Worm (Caenorhabditis elegans) whole organism, midembryonic: Measurements from ENCODE around the gene F58B4.2.

Experiments used
- T22C8.4 ChIP-seq: fragments of 200-800 bp; sonication (Bioruptor generic); IDR thresholded peaks from 2 replicates; pipeline ENCODE4 v1.3.6; 2022; ENCODE audit warnings: missing genetic modification characterization, missing compliant biosample characterization
- cog-1 ChIP-seq: sonication (generic microtip); optimal IDR thresholded peaks from 2 replicates; lab custom pipeline; 2016; ENCODE audit warnings: missing genetic modification characterization, missing compliant biosample characterization
- flt-1 ChIP-seq: fragments of 200-800 bp; sonication (Bioruptor generic); IDR thresholded peaks from 2 replicates; pipeline ENCODE4 v1.3.6; 2022; ENCODE audit warnings: missing genetic modification characterization, missing compliant biosample characterization
- klf-2 ChIP-seq: fragments of 200-800 bp; sonication (Bioruptor generic); conservative IDR thresholded peaks from 2 replicates; pipeline ENCODE4 v1.3.6; 2022; ENCODE audit warnings: missing genetic modification reagents, missing genetic modification characterization, missing compliant biosample characterization
- med-1 ChIP-seq: sonication (generic microtip); optimal IDR thresholded peaks from 2 replicates; lab custom pipeline; 2017; ENCODE audit warnings: missing genetic modification characterization, mild to moderate bottlenecking, missing compliant biosample characterization, antibody characterized with exemption, missing genetic modification reagents; ENCODE audit not compliant: insufficient read depth
- ref-1 ChIP-seq: fragments of 200-800 bp; sonication (Bioruptor generic); conservative IDR thresholded peaks from 2 replicates; pipeline ENCODE4 v1.3.6; 2022; ENCODE audit warnings: missing genetic modification reagents, missing genetic modification characterization, missing compliant biosample characterization
- tab-1 ChIP-seq: fragments of 200-800 bp; sonication (Bioruptor generic); IDR thresholded peaks from 2 replicates; pipeline ENCODE4 v1.3.6; 2022; ENCODE audit warnings: missing genetic modification characterization, missing compliant biosample characterization
- ztf-23 ChIP-seq: fragments of 200-800 bp; sonication (Bioruptor generic); IDR thresholded peaks from 2 replicates; pipeline ENCODE4 v1.3.6; 2022; ENCODE audit warnings: missing genetic modification reagents, missing genetic modification characterization, missing compliant biosample characterization
- ztf-29 ChIP-seq: fragments of 200-800 bp; sonication (Bioruptor generic); IDR thresholded peaks from 2 replicates; pipeline ENCODE4 v1.3.6; 2022; ENCODE audit warnings: missing genetic modification reagents, missing genetic modification characterization, missing compliant biosample characterization

Gene F58B4.2

DNA sequence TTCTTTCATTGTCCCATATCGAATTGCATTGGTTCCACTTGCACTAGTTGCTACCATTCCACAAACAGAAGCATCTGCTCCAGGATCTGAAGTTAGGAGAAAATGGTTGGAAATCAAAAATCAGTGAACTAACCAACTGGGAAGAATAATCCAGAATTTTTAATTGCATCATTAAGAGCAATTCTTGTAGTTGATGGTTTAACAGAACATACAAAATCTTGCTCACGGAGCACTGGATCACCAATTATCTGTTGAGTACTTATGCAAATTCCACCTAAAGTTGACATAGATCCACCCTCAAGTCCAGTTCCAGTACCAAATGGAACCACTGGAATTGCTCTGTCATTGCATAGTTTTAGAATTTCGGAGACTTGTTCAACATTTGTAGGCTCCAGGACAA lies 28.5 kb downstream of the F58B4.2 start:
- no peak for TF ChIP-seq tab-1 (GFP tag; lab: Robert Waterston, UW)

DNA sequence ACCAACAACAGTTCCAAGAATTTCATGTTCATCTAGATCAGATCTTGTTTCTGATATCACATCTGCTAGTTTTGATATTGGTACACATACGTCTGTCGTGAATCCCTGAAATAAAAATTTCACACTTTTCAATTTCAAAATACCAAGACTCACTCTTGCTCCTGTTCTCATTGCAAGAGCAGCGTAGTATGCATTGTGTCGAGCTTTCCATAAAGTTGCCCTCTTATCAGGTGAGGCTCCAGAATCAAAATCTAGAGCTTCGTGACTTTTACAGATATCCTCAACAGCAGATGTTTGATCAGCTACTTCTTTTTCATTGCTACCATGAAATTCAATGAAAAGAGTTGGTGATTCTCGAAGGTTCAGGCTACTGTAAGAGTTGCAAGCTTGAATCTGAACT lies 29.2 kb downstream of the F58B4.2 start, which contains the start of gene F32D8.11:
TSS of gene F32D8.11 (minus strand) at position 101 of the 400 bp plus-strand sequence.
- TF ChIP-seq klf-2 (GFP tag; lab: Robert Waterston, UW) (no peak), T22C8.4 (GFP tag; lab: Robert Waterston, UW) (no peak), ztf-29 (GFP tag; lab: Robert Waterston, UW) (no peak), ref-1 (GFP tag; lab: Robert Waterston, UW) (no peak), med-1 (GFP tag; lab: Kevin White, UChicago) (no peak), flt-1 (GFP tag; lab: Robert Waterston, UW) (no peak)

ce11 chrV:10888153-10888552 lies 30.1 kb downstream of the F58B4.2 start:
- TF ChIP-seq klf-2 (GFP tag; lab: Robert Waterston, UW) (no peak), tab-1 (GFP tag; lab: Robert Waterston, UW) (no peak), T22C8.4 (GFP tag; lab: Robert Waterston, UW) (no peak), ztf-29 (GFP tag; lab: Robert Waterston, UW) (no peak), flt-1 (GFP tag; lab: Robert Waterston, UW) (no peak), med-1 (GFP tag; lab: Kevin White, UChicago) (no peak), ztf-23 (no peak), cog-1 (tag; lab: Kevin White, UChicago) (no peak), ref-1 (GFP tag; lab: Robert Waterston, UW) (no peak)

DNA sequence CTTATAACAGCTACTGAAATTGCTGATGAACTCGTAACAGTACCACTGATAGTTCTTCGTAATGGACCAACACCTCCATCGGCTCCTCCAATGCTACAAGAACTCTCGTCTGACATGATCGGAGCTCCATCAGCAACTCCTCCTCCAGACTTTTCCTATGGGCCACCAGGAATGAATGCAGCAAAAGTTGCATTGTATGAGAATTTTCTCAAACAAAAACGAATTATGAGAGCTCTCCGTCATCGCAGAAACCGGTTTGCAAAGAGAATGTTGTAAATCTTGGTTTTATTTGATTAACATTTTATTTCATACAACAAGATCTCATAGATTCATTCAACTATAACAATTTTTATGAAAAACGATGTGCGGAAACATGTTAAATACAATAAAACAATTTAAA lies 30.7 kb downstream of the F58B4.2 start:
- TF ChIP-seq klf-2 (GFP tag; lab: Robert Waterston, UW) (no peak), ztf-23 (no peak), flt-1 (GFP tag; lab: Robert Waterston, UW) (no peak), tab-1 (GFP tag; lab: Robert Waterston, UW) (no peak), ref-1 (GFP tag; lab: Robert Waterston, UW) (no peak), med-1 (GFP tag; lab: Kevin White, UChicago) (no peak), T22C8.4 (GFP tag; lab: Robert Waterston, UW) (no peak), cog-1 (tag; lab: Kevin White, UChicago) (no peak), ztf-29 (GFP tag; lab: Robert Waterston, UW) (no peak)

- TF ChIP-seq flt-1 (GFP tag; lab: Robert Waterston, UW), result no peak
- no peak for TF ChIP-seq T22C8.4 (GFP tag; lab: Robert Waterston, UW)
- no peak for TF ChIP-seq med-1 (GFP tag; lab: Kevin White, UChicago)
- TF ChIP-seq tab-1 (GFP tag; lab: Robert Waterston, UW), result no peak
- no peak for TF ChIP-seq ref-1 (GFP tag; lab: Robert Waterston, UW)
- TF ChIP-seq klf-2 (GFP tag; lab: Robert Waterston, UW), result no peak
- TF ChIP-seq ztf-23, result no peak
- no peak for TF ChIP-seq ztf-29 (GFP tag; lab: Robert Waterston, UW)
- no peak for TF ChIP-seq cog-1 (tag; lab: Kevin White, UChicago)
These were observed 31.8 kb downstream of the F58B4.2 start, which contains the start of gene F32D8.3 for ce11 chrV:10886405-10886887. Gene F32D8.3 (plus strand): TSS chrV:10886837.

ce11 chrV:10883478-10883877 lies 34.8 kb downstream of the F58B4.2 start, which contains the start of gene F32D8.2:
Gene F32D8.2 (plus strand): TSS chrV:10883778.
- TF ChIP-seq klf-2 (GFP tag; lab: Robert Waterston, UW), result no peak
- no peak for TF ChIP-seq flt-1 (GFP tag; lab: Robert Waterston, UW)
- no peak for TF ChIP-seq T22C8.4 (GFP tag; lab: Robert Waterston, UW)
- no peak for TF ChIP-seq tab-1 (GFP tag; lab: Robert Waterston, UW)
- no peak for TF ChIP-seq ref-1 (GFP tag; lab: Robert Waterston, UW)
- TF ChIP-seq cog-1 (tag; lab: Kevin White, UChicago), result no peak
- no peak for TF ChIP-seq ztf-29 (GFP tag; lab: Robert Waterston, UW)
- no peak for TF ChIP-seq ztf-23

DNA sequence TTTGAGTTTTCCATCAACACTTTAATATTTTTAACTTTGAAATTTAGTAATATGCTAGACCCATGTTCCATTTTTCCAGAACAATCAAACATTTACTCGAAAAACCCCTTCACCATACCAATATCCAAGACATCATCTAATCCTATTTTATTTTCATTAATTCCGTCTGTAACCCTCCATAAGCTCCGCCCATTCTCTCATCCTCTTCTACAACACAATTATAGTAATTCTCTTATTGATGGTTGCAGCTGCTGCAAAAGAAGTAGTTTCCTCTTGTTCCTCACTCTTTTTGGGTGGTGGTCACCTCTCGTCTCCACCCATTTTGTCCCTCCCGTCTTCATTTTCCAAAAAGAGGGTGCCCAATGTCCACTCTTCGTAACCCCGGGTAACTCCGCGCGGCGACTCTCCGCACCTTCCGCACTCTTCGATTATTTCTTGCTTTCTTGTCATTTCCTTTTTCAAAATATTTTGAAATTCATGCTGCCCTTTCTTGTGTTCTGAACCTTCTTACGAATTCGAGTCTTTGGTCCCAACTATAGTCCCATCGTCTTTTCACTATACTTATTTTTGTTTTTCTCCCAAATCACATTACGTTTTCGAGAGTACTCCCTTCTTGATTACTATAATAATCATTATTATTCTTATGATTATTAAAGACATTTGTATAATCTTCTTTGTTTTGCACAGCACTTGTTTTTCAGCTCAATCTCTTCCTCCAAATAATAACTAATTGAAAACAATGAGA lies 38.0 kb downstream of the F58B4.2 start, which contains the start of gene F32D8.1:
TSS of gene F32D8.1 (plus strand) at position 695 of the 745 bp plus-strand sequence.
- TF ChIP-seq klf-2 (GFP tag; lab: Robert Waterston, UW) (no peak), ztf-29 (GFP tag; lab: Robert Waterston, UW) (no peak), tab-1 (GFP tag; lab: Robert Waterston, UW) (no peak), T22C8.4 (GFP tag; lab: Robert Waterston, UW) (no peak), ztf-23 (no peak), flt-1 (GFP tag; lab: Robert Waterston, UW) (no peak), ref-1 (GFP tag; lab: Robert Waterston, UW) (no peak), cog-1 (tag; lab: Kevin White, UChicago) (no peak), med-1 (GFP tag; lab: Kevin White, UChicago) (no peak)

DNA sequence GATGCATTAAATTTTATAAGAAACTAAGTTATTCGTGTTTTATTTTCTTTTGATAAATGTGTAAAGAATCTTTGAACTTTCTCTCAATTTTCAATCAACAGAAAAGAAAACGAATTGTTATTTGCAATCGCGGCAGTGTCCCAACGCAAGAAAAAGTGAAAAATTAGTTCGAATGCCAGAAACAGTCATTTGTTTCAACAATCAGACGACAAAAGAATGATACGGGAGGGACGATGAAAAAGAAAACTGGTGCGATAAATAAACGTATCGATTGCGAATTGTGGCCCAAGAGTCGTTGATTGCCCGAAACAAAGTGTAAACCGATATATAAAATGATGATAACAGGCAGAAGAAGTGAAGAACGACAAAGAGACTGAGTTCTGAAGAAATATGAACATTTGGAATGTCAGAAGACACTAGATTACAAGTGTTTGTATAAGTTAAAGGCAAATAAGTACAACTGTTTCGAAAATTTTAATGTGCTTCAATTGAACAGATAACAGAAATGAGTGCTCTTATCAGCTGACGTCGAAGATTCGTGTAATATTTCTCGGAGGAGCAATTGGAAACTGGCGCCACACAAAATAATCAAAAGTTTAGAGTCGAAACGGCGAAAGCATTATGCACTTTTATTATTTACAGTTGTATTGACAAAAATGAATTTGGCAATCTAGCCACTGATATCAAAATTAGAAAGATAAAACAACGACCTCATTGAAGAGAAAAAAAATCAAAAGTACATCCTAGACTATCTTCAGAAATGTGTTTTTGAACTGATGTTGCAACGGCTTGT lies 40.3 kb downstream of the F58B4.2 start:
- no peak for TF ChIP-seq cog-1 (tag; lab: Kevin White, UChicago)
- no peak for TF ChIP-seq klf-2 (GFP tag; lab: Robert Waterston, UW)

ce11 chrV:10876512-10876911 lies 41.8 kb downstream of the F58B4.2 start:
- no peak for TF ChIP-seq flt-1 (GFP tag; lab: Robert Waterston, UW)
- no peak for TF ChIP-seq ztf-23
- no peak for TF ChIP-seq cog-1 (tag; lab: Kevin White, UChicago)
- TF ChIP-seq klf-2 (GFP tag; lab: Robert Waterston, UW), result no peak
- no peak for TF ChIP-seq ref-1 (GFP tag; lab: Robert Waterston, UW)
- no peak for TF ChIP-seq tab-1 (GFP tag; lab: Robert Waterston, UW)
- no peak for TF ChIP-seq ztf-29 (GFP tag; lab: Robert Waterston, UW)
- no peak for TF ChIP-seq med-1 (GFP tag; lab: Kevin White, UChicago)
- TF ChIP-seq T22C8.4 (GFP tag; lab: Robert Waterston, UW), result no peak
